Worm (Caenorhabditis elegans) whole organism, L1 larva: Measurements from ENCODE around the gene C07G3.15.

ENCODE experiments used
- alr-1 ChIP-seq: fragments of 200-800 bp; sonication (Bioruptor generic); optimal IDR thresholded peaks from 2 replicates; lab custom pipeline; 2018; ENCODE audit warnings: borderline replicate concordance, mild to moderate bottlenecking, missing genetic modification characterization, missing compliant biosample characterization
- ama-1 ChIP-seq: fragments of 150-350 bp; optimal IDR thresholded peaks from 2 replicates; lab custom pipeline; 2014
- efl-1 ChIP-seq, 4 experiments: fragments of 150-350 bp; optimal IDR thresholded peaks in 3 of 4; peaks in 1 of 4; 1 replicate in 1 of 4; 2 replicates in 3 of 4; lab custom pipeline; 2014; ENCODE audit warnings: missing biosample characterization in 2 of 4, missing genetic modification characterization in 2 of 4, missing genetic modification reagents in 2 of 4
- elt-3 ChIP-seq, 6 experiments: fragments of 150-350 bp in 1 of 6; sonication (generic microtip); optimal IDR thresholded peaks; 2 replicates each; lab custom pipeline; 2017 to 2018; ENCODE audit warnings: missing biosample characterization in 6 of 6, missing genetic modification characterization in 6 of 6, inconsistent platforms in 1 of 6
- fos-1 ChIP-seq: fragments of 150-350 bp; optimal IDR thresholded peaks from 2 replicates; lab custom pipeline; 2014; ENCODE audit warnings: missing biosample characterization, missing genetic modification characterization
- jun-1 ChIP-seq: fragments of 150-350 bp; optimal IDR thresholded peaks from 2 replicates; lab custom pipeline; 2014; ENCODE audit warnings: missing biosample characterization, missing genetic modification reagents, missing genetic modification characterization
- lsy-2 ChIP-seq, 2 experiments: fragments of 150-350 bp; optimal IDR thresholded peaks; 2 replicates each; lab custom pipeline; 2014; ENCODE audit warnings: missing biosample characterization in 2 of 2, missing genetic modification characterization in 2 of 2
- nhr-11 ChIP-seq: fragments of 150-350 bp; optimal IDR thresholded peaks from 2 replicates; lab custom pipeline; 2014; ENCODE audit warnings: missing biosample characterization, missing genetic modification characterization
- nhr-12 ChIP-seq: sonication (generic microtip); optimal IDR thresholded peaks from 2 replicates; lab custom pipeline; 2017; ENCODE audit warnings: missing biosample characterization, missing genetic modification characterization
- nhr-237 ChIP-seq: fragments of 150-350 bp; optimal IDR thresholded peaks from 2 replicates; lab custom pipeline; 2014; ENCODE audit warnings: missing biosample characterization, missing genetic modification characterization
- nhr-76 ChIP-seq: sonication (generic microtip); optimal IDR thresholded peaks from 2 replicates; lab custom pipeline; 2017; ENCODE audit warnings: missing biosample characterization, missing genetic modification characterization
- sptf-1 ChIP-seq: fragments of 150-350 bp; optimal IDR thresholded peaks from 2 replicates; lab custom pipeline; 2014; ENCODE audit warnings: missing biosample characterization, missing genetic modification characterization
- zag-1 ChIP-seq: fragments of 150-350 bp; optimal IDR thresholded peaks from 2 replicates; lab custom pipeline; 2014; ENCODE audit warnings: missing biosample characterization, missing genetic modification characterization

DNA sequence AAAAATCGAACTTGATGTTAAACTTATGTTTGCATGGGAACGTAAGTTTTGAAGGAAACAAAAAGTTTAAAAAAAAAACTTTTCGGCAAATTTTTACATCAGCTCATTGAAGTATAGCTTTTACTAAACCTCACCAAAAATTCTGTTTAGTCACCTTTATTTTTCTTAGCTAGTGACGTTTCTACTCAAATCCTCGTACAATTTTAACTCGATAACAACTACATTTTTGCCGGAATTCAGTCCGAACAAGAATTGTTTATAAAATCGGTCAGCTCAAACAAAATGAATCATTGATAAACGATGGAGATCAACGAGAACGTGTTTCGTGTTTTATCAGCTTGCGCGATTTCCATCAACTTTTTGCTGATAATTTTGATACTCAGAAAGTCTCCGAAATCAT, 30.1 kb upstream of the C07G3.15 start, which contains the start of gene str-260:
- no peak for TF ChIP-seq ama-1 (lab: Kevin White, UChicago)
- no peak for TF ChIP-seq nhr-11 (tag; lab: Kevin White, UChicago)
- no peak for TF ChIP-seq lsy-2 (tag; optimal IDR thresholded peaks at IDR 0.05; lab: Kevin White, UChicago)
- no peak for TF ChIP-seq jun-1 (tag; lab: Kevin White, UChicago)
- no peak for TF ChIP-seq nhr-237 (tag; lab: Kevin White, UChicago)
- TF ChIP-seq nhr-12 = no peak
- TF ChIP-seq zag-1 (tag; lab: Kevin White, UChicago) = no peak
- no peak for TF ChIP-seq elt-3 (tag; optimal IDR thresholded peaks at IDR 0.05; lab: Kevin White, UChicago)
- TF ChIP-seq efl-1 (optimal IDR thresholded peaks at IDR 0.05; lab: Kevin White, UChicago) = no peak
- TF ChIP-seq efl-1 (GFP tag; optimal IDR thresholded peaks at IDR 0.05 in 1 of 2; lab: Kevin White, UChicago) = no peak
- TF ChIP-seq sptf-1 = no peak
- no peak for TF ChIP-seq alr-1 (tag; lab: Kevin White, UChicago)
- TF ChIP-seq nhr-76 = no peak
- TF ChIP-seq fos-1 (tag; lab: Kevin White, UChicago) = no peak
